Worm (Caenorhabditis elegans): ENCODE results near the gene let-19.

DNA sequence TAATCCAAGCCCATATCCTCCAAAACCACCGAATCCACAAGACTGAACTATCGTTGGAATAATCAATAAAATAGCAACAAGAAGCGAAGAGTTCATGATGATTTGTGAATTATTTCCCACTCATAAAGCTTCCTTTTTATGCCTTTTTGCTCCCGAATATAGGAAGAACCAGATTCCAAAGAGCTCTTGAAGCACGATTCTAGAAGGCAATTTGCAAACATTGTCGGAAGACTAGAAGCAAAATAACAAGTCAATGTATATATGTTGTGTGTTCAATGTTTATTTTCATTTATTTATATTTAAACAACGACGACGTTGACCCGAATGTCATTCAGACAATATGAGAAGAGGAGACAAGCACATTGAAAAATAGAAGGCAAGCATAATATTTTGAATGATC lies 21.9 kb downstream of the let-19 start, which contains the start of gene idpa-2:
- TF ChIP-seq sptf-1 (tag; optimal IDR thresholded peaks at IDR 0.05) = no peak
- TF ChIP-seq elt-1 (tag; optimal IDR thresholded peaks at IDR 0.05; ENCODE audit: borderline replicate concordance, insufficient read depth) = no peak
- TF ChIP-seq nhr-28 (tag; optimal IDR thresholded peaks at IDR 0.05) = no peak
- no peak for TF ChIP-seq lsy-2 (tag; optimal IDR thresholded peaks at IDR 0.05)
- TF ChIP-seq snpc-4 (tag; optimal IDR thresholded peaks at IDR 0.05) = no peak
- no peak for TF ChIP-seq ces-1 (GFP tag; optimal IDR thresholded peaks at IDR 0.05)
- no peak for TF ChIP-seq unc-39 (tag; optimal IDR thresholded peaks at IDR 0.05)
- no peak for TF ChIP-seq unc-62 (GFP tag; optimal IDR thresholded peaks at IDR 0.05)
- TF ChIP-seq nhr-76 (tag; optimal IDR thresholded peaks at IDR 0.05) = no peak
- TF ChIP-seq mep-1 (tag; optimal IDR thresholded peaks at IDR 0.05) = no peak

Measured in whole organism, mixed stage, embryonic.